Worm (Caenorhabditis elegans): ENCODE measurements around the gene rnr-2.

DNA sequence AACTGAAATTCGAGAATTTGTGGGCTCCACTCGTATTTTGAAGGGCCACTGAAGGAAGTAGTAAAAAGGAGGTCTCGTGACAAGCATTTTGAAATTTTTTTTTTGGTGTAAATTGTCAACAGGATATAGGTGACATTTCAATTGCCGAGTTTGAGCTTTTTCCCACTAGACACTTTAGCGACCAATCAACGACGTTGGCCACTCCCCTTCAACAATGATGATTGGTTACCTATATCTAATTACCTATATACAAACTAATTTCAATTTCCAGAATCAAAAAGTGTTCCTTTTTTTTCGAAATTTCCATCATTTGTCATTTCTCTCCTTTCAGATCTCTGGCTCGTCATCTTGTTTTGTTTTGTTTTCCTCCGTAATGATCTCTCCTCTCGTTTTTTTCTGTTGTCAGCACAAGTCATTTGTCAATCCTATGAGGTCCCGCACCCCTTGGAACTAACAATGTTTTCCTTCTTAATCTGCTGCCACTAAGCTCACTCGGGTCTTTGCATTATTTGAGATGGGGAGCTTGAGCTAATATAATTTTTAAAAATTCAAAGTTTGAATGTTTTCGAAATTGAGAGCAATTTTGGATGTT, 13.3 kb upstream of the rnr-2 start:
- no peak for TF ChIP-seq ztf-11 (tag; optimal IDR thresholded peaks at IDR 0.05)
- TF ChIP-seq zag-1 (tag; optimal IDR thresholded peaks at IDR 0.05) = no peak
- TF ChIP-seq nhr-71 (tag; optimal IDR thresholded peaks at IDR 0.05) = no peak
- no peak for TF ChIP-seq ces-1 (GFP tag; optimal IDR thresholded peaks at IDR 0.05)
- no peak for TF ChIP-seq nhr-90 (tag; optimal IDR thresholded peaks at IDR 0.05; ENCODE audit: poor library complexity)
- no peak for TF ChIP-seq fkh-8 (tag; optimal IDR thresholded peaks at IDR 0.05)
- no peak for TF ChIP-seq elt-3 (tag; optimal IDR thresholded peaks at IDR 0.05)
- no peak for TF ChIP-seq mdl-1 (tag; optimal IDR thresholded peaks at IDR 0.05)
- TF ChIP-seq ceh-88 (GFP tag; IDR thresholded peaks at IDR 0.05) = no peak
- TF ChIP-seq mef-2 (tag; optimal IDR thresholded peaks at IDR 0.05) = no peak
- TF ChIP-seq lin-13 (GFP tag; optimal IDR thresholded peaks at IDR 0.05) = no peak
- no peak for TF ChIP-seq nhr-77 (tag; optimal IDR thresholded peaks at IDR 0.05)
- no peak for TF ChIP-seq sox-4 (tag; optimal IDR thresholded peaks at IDR 0.05)

Data from whole organism, L1 larva.